Worm (Caenorhabditis elegans) whole organism, early embryonic: ENCODE data around the gene ttll-15.

ENCODE experiments used
- ets-7 ChIP-seq: sonication (generic microtip); optimal IDR thresholded peaks from 2 replicates; lab custom pipeline; 2016; ENCODE audit warnings: missing genotype, missing genetic modification characterization, missing compliant biosample characterization
- flt-1 ChIP-seq: fragments of 200-800 bp; sonication (Bioruptor generic); IDR thresholded peaks from 2 replicates; pipeline ENCODE4 v1.3.6; 2022; ENCODE audit warnings: missing genetic modification characterization, missing compliant biosample characterization
- hmbx-1 ChIP-seq: sonication (generic microtip); optimal IDR thresholded peaks from 2 replicates; lab custom pipeline; 2016; ENCODE audit warnings: mild to moderate bottlenecking, missing genetic modification characterization, missing compliant biosample characterization
- tbx-11 ChIP-seq: fragments of 200-800 bp; sonication (Bioruptor generic); IDR thresholded peaks from 2 replicates; pipeline ENCODE4 v1.3.6; 2022; ENCODE audit warnings: missing genetic modification characterization, missing compliant biosample characterization

- TF ChIP-seq flt-1 (GFP tag; lab: Robert Waterston, UW) (no peak), ets-7 (no peak), tbx-11 (no peak), hmbx-1 (tag; lab: Kevin White, UChicago) (no peak)
Observed at ce11 chrV:10357467-10357953, 828 bp upstream of the ttll-15 start, which contains the start of gene ceeh-2.
